Worm (Caenorhabditis elegans): ENCODE data around the gene ubl-1.

- TF ChIP-seq attf-4 (tag; optimal IDR thresholded peaks at IDR 0.05) (no peak), ZK546.5 (tag; optimal IDR thresholded peaks at IDR 0.05) (no peak), nhr-6 (tag; optimal IDR thresholded peaks at IDR 0.05) (no peak)
Observed at ce11 chrIII:3100593-3101270, 32.6 kb downstream of the ubl-1 start.

Measured in whole organism, L4 larva.